Fruit fly (Drosophila melanogaster) whole organism, embryonic: ENCODE data around the gene CG42542.

ENCODE experiments used
- Adf1 ChIP-seq: fragments of 200-800 bp; sonication (Bioruptor generic); IDR thresholded peaks from 2 replicates; pipeline ENCODE4 v1.3.6; 2022; ENCODE audit warnings: missing biosample characterization, missing genetic modification characterization
- BtbVII ChIP-seq: fragments of 200-800 bp; sonication (Bioruptor generic); optimal IDR thresholded peaks from 3 replicates; lab custom pipeline; 2017; ENCODE audit warnings: missing biosample characterization, mild to moderate bottlenecking, missing genetic modification characterization
- CG10274 ChIP-seq: fragments of 200-800 bp; sonication (Bioruptor generic); optimal IDR thresholded peaks from 3 replicates; lab custom pipeline; 2017; ENCODE audit warnings: missing biosample characterization, mild to moderate bottlenecking, missing genetic modification characterization
- CG10462 ChIP-seq: fragments of 200-800 bp; sonication (Bioruptor generic); optimal IDR thresholded peaks from 2 replicates; lab custom pipeline; 2016; ENCODE audit warnings: missing biosample characterization, missing genetic modification characterization
- CG10543 ChIP-seq: fragments of 200-800 bp; sonication (Bioruptor generic); optimal IDR thresholded peaks from 3 replicates; lab custom pipeline; 2017; ENCODE audit warnings: missing biosample characterization, mild to moderate bottlenecking, missing genetic modification characterization, moderate library complexity
- CG12299 ChIP-seq: fragments of 200-800 bp; sonication (Bioruptor generic); optimal IDR thresholded peaks from 2 replicates; lab custom pipeline; 2018; ENCODE audit warnings: missing biosample characterization, mild to moderate bottlenecking, missing genetic modification characterization
- CG12391 ChIP-seq: fragments of 200-800 bp; sonication (Bioruptor generic); optimal IDR thresholded peaks from 3 replicates; lab custom pipeline; 2018; ENCODE audit warnings: missing biosample characterization, mild to moderate bottlenecking, missing genetic modification characterization, moderate library complexity
- CG12769 ChIP-seq: fragments of 200-800 bp; sonication (Bioruptor generic); optimal IDR thresholded peaks from 2 replicates; lab custom pipeline; 2019; ENCODE audit warnings: missing biosample characterization, mild to moderate bottlenecking, missing genetic modification characterization, moderate library complexity
- CG16779 ChIP-seq: fragments of 200-800 bp; sonication (Bioruptor generic); IDR thresholded peaks from 2 replicates; pipeline ENCODE4 v1.3.6; 2022; ENCODE audit warnings: missing biosample characterization, missing genetic modification characterization
- CG16813 ChIP-seq: fragments of 200-800 bp; sonication (Bioruptor generic); IDR thresholded peaks from 3 replicates; pipeline ENCODE4 v1.3.6; 2022; ENCODE audit warnings: missing biosample characterization, missing genetic modification characterization; ENCODE audit not compliant: partially characterized antibody
- CG18476 ChIP-seq: fragments of 200-800 bp; sonication (Bioruptor generic); optimal IDR thresholded peaks from 2 replicates; lab custom pipeline; 2016; ENCODE audit warnings: missing biosample characterization, mild to moderate bottlenecking, missing genetic modification characterization
- CG18764 ChIP-seq: fragments of 200-800 bp; sonication (Bioruptor generic); optimal IDR thresholded peaks from 3 replicates; lab custom pipeline; 2016; ENCODE audit warnings: missing biosample characterization, missing genetic modification characterization
- CG3726 ChIP-seq: fragments of 200-800 bp; sonication (Bioruptor generic); IDR thresholded peaks from 3 replicates; pipeline ENCODE4, ENCODE4 v1.3.6; 2022; ENCODE audit warnings: missing biosample characterization, missing genetic modification characterization
- CG4360 ChIP-seq: fragments of 200-800 bp; sonication (Bioruptor generic); IDR thresholded peaks from 2 replicates; pipeline ENCODE4 v1.3.6; 2022; ENCODE audit warnings: missing biosample characterization, missing genetic modification characterization
- CG6791 ChIP-seq: fragments of 200-800 bp; sonication (Bioruptor generic); IDR thresholded peaks from 3 replicates; pipeline ENCODE4 v1.3.6; 2022; ENCODE audit warnings: missing biosample characterization, missing genetic modification characterization; ENCODE audit not compliant: partially characterized antibody
- CG7987 ChIP-seq: fragments of 200-800 bp; sonication (Bioruptor generic); optimal IDR thresholded peaks from 2 replicates; lab custom pipeline; 2018; ENCODE audit warnings: missing biosample characterization, mild to moderate bottlenecking, missing genetic modification characterization, moderate library complexity
- ERR ChIP-seq: fragments of 200-800 bp; sonication (Bioruptor generic); optimal IDR thresholded peaks from 2 replicates; lab custom pipeline; 2016; ENCODE audit warnings: missing biosample characterization, missing genetic modification characterization
- Ets97D ChIP-seq: fragments of 200-800 bp; sonication (Bioruptor generic); optimal IDR thresholded peaks from 3 replicates; lab custom pipeline; 2016; ENCODE audit warnings: missing biosample characterization, missing genetic modification characterization
- H15 ChIP-seq: fragments of 200-800 bp; sonication (Bioruptor generic); IDR thresholded peaks from 3 replicates; pipeline ENCODE4 v1.3.6; 2022; ENCODE audit warnings: missing biosample characterization, missing genetic modification characterization
- H2.0 ChIP-seq: fragments of 200-800 bp; sonication (Bioruptor generic); IDR thresholded peaks from 2 replicates; pipeline ENCODE4 v1.3.6; 2022; ENCODE audit warnings: missing biosample characterization, missing genetic modification characterization
- Mad ChIP-seq: fragments of 200-800 bp; sonication (Bioruptor generic); optimal IDR thresholded peaks from 2 replicates; lab custom pipeline; 2016; ENCODE audit warnings: missing biosample characterization, missing genetic modification characterization
- Sry-δ ChIP-seq: fragments of 200-800 bp; sonication (Bioruptor generic); optimal IDR thresholded peaks from 2 replicates; lab custom pipeline; 2016; ENCODE audit warnings: missing biosample characterization, missing genetic modification characterization
- Usf ChIP-seq: fragments of 200-800 bp; sonication (Bioruptor generic); optimal IDR thresholded peaks from 2 replicates; lab custom pipeline; 2017; ENCODE audit warnings: missing genotype, missing biosample characterization, missing genetic modification characterization
- amos ChIP-seq: fragments of 200-800 bp; sonication (Bioruptor generic); IDR thresholded peaks from 2 replicates; pipeline ENCODE4 v1.3.6; 2022; ENCODE audit warnings: missing biosample characterization, missing genetic modification characterization; ENCODE audit not compliant: partially characterized antibody
- cad ChIP-seq: fragments of >200 bp; optimal IDR thresholded peaks from 2 replicates; lab custom pipeline; 2017; ENCODE audit warnings: missing biosample characterization, missing genetic modification characterization
- corto ChIP-seq: fragments of 200-800 bp; sonication (Bioruptor generic); optimal IDR thresholded peaks from 2 replicates; lab custom pipeline; 2016; ENCODE audit warnings: missing biosample characterization, mild to moderate bottlenecking, missing genetic modification characterization, moderate library complexity
- cwo ChIP-seq: fragments of 200-800 bp; sonication (Bioruptor generic); optimal IDR thresholded peaks from 3 replicates; lab custom pipeline; 2017; ENCODE audit warnings: missing biosample characterization, missing genetic modification characterization, mild to moderate bottlenecking, moderate library complexity, missing genetic modification reagents
- dati ChIP-seq: fragments of 200-800 bp; sonication (Bioruptor generic); IDR thresholded peaks from 2 replicates; pipeline ENCODE4 v1.3.6; 2022; ENCODE audit warnings: missing biosample characterization, missing genetic modification characterization
- eve ChIP-seq, 2 experiments: fragments of >200 bp; optimal IDR thresholded peaks; 2 replicates each; lab custom pipeline; 2017; ENCODE audit warnings: missing biosample characterization in 2 of 2, missing genetic modification characterization in 2 of 2
- exex ChIP-seq: fragments of 200-800 bp; sonication (Bioruptor generic); optimal IDR thresholded peaks from 4 replicates; lab custom pipeline; 2018; ENCODE audit warnings: missing biosample characterization, mild to moderate bottlenecking, missing genetic modification characterization, moderate library complexity
- fd3F ChIP-seq: fragments of 200-800 bp; sonication (Bioruptor generic); optimal IDR thresholded peaks from 2 replicates; lab custom pipeline; 2018; ENCODE audit warnings: missing biosample characterization, mild to moderate bottlenecking, missing genetic modification characterization, moderate library complexity
- gcm ChIP-seq: fragments of 200-800 bp; sonication (Bioruptor generic); optimal IDR thresholded peaks from 2 replicates; lab custom pipeline; 2019; ENCODE audit warnings: missing biosample characterization, mild to moderate bottlenecking, missing genetic modification characterization, moderate library complexity
- ham ChIP-seq: fragments of 200-800 bp; sonication (Bioruptor generic); IDR thresholded peaks from 2 replicates; pipeline ENCODE4 v1.3.6; 2022; ENCODE audit warnings: missing biosample characterization, missing genetic modification characterization
- insv ChIP-seq, 2 experiments: fragments of 200-800 bp; sonication (Bioruptor generic); optimal IDR thresholded peaks; 3 replicates each; lab custom pipeline; 2016 to 2018; ENCODE audit warnings: missing biosample characterization in 2 of 2, missing genetic modification characterization in 2 of 2
- inv ChIP-seq: fragments of 200-800 bp; sonication (Bioruptor generic); IDR thresholded peaks from 2 replicates; pipeline ENCODE4 v1.3.6; 2022; ENCODE audit warnings: missing biosample characterization, missing genetic modification characterization; ENCODE audit not compliant: partially characterized antibody
- jing ChIP-seq: fragments of 200-800 bp; sonication (Bioruptor generic); optimal IDR thresholded peaks from 2 replicates; lab custom pipeline; 2018; ENCODE audit warnings: missing biosample characterization, mild to moderate bottlenecking, missing genetic modification characterization
- luna ChIP-seq: fragments of 200-800 bp; sonication (Bioruptor generic); optimal IDR thresholded peaks from 2 replicates; lab custom pipeline; 2016; ENCODE audit warnings: missing biosample characterization, missing genetic modification characterization
- mirr ChIP-seq: fragments of 200-800 bp; sonication (Bioruptor generic); optimal IDR thresholded peaks from 3 replicates; lab custom pipeline; 2018; ENCODE audit warnings: missing biosample characterization, mild to moderate bottlenecking, missing genetic modification characterization
- org-1 ChIP-seq: fragments of 200-800 bp; sonication (Bioruptor generic); optimal IDR thresholded peaks from 2 replicates; lab custom pipeline; 2017; ENCODE audit warnings: missing biosample characterization, missing genetic modification characterization
- otp ChIP-seq: fragments of 200-800 bp; sonication (Bioruptor generic); IDR thresholded peaks from 3 replicates; pipeline ENCODE4, ENCODE4 v1.3.6; 2022; ENCODE audit warnings: missing biosample characterization, missing genetic modification characterization
- pfk ChIP-seq: fragments of 200-800 bp; sonication (Bioruptor generic); optimal IDR thresholded peaks from 2 replicates; lab custom pipeline; 2018; ENCODE audit warnings: missing biosample characterization, mild to moderate bottlenecking, missing genetic modification characterization, moderate library complexity
- psq ChIP-seq: fragments of 200-800 bp; sonication (Bioruptor generic); optimal IDR thresholded peaks from 2 replicates; lab custom pipeline; 2017; ENCODE audit warnings: missing biosample characterization, missing genetic modification characterization
- pum ChIP-seq: fragments of 200-800 bp; sonication (Bioruptor generic); optimal IDR thresholded peaks from 2 replicates; lab custom pipeline; 2016; ENCODE audit warnings: missing biosample characterization, missing genetic modification characterization
- seq ChIP-seq: fragments of 200-800 bp; sonication (Bioruptor generic); IDR thresholded peaks from 2 replicates; pipeline ENCODE4 v1.3.6; 2022; ENCODE audit warnings: missing biosample characterization, missing genetic modification characterization
- slbo ChIP-seq: fragments of 200-800 bp; sonication (Bioruptor generic); IDR thresholded peaks from 2 replicates; pipeline ENCODE4 v1.3.6; 2022; ENCODE audit warnings: missing biosample characterization, missing genetic modification characterization
- sr ChIP-seq: fragments of 200-800 bp; sonication (Bioruptor generic); IDR thresholded peaks from 3 replicates; pipeline ENCODE4 v1.3.6; 2022; ENCODE audit warnings: missing biosample characterization, missing genetic modification characterization
- tap ChIP-seq: fragments of 200-800 bp; optimal IDR thresholded peaks from 3 replicates; lab custom pipeline; 2019; ENCODE audit warnings: missing biosample characterization, mild to moderate bottlenecking, missing genetic modification characterization, moderate library complexity
- tup ChIP-seq: fragments of 200-800 bp; sonication (Bioruptor generic); optimal IDR thresholded peaks from 2 replicates; lab custom pipeline; 2016; ENCODE audit warnings: missing biosample characterization, mild to moderate bottlenecking, missing genetic modification characterization, moderate library complexity
- usp ChIP-seq: fragments of >200 bp; optimal IDR thresholded peaks from 2 replicates; lab custom pipeline; 2017; ENCODE audit warnings: missing biosample characterization, missing genetic modification characterization

Gene CG42542

dm6 chr3R:15208712-15209499 is 12.5 kb downstream of the CG42542 start, which contains the start of the genes Spn88Eb and Mau2 (continued):
- TF ChIP-seq gcm (GFP tag; lab: Kevin White, UChicago) (no peak), pfk (no peak), H15 (GFP tag; lab: Robert Waterston, UW) (peak; percentile 61; the same call in 2 of the 3 replicates), slbo (GFP tag; lab: Robert Waterston, UW) (peak; percentile 91), CG12769 (tag; lab: Kevin White, UChicago) (no peak), Ets97D (GFP tag; lab: Kevin White, UChicago) (peak; percentile 39), otp (GFP tag; lab: Robert Waterston, UW) (peak; percentile 55; the same call in 1 of the 3 replicates), H2.0 (GFP tag; lab: Robert Waterston, UW) (peak; percentile 67), dati (no peak), corto (GFP tag; lab: Kevin White, UChicago) (no peak), CG6791 (GFP tag; lab: Robert Waterston, UW) (peak; percentile 76), tup (GFP tag; lab: Kevin White, UChicago) (peak; percentile 24), amos (peak; percentile 79), ham (GFP tag; lab: Robert Waterston, UW) (no peak), Usf (GFP tag; lab: Kevin White, UChicago) (no peak), CG7987 (peak; percentile 10), CG18476 (peak; percentile 13), BtbVII (GFP tag; lab: Kevin White, UChicago) (no peak), luna (GFP tag; lab: Kevin White, UChicago) (no peak), psq (GFP tag; lab: Kevin White, UChicago) (no peak), org-1 (GFP tag; lab: Kevin White, UChicago) (no peak), insv (GFP tag; optimal IDR thresholded peaks at IDR 0.05; lab: Kevin White, UChicago) (peak in 1 of 2 experiments; percentile 64), Adf1 (GFP tag; lab: Robert Waterston, UW) (peak; percentile 49; the same call in 1 of the 2 replicates), mirr (GFP tag; lab: Kevin White, UChicago) (peak; percentile 51), CG4360 (GFP tag; lab: Robert Waterston, UW) (no peak), CG10462 (GFP tag; lab: Kevin White, UChicago) (no peak), CG16779 (0 out of 2 replicates have a peak, but pooled peaks have one; percentile 38), ERR (no peak), seq (no peak), tap (tag; lab: Kevin White, UChicago) (no peak), pum (GFP tag; lab: Kevin White, UChicago) (peak; percentile 47), exex (tag; lab: Kevin White, UChicago) (no peak), cad (no peak), usp (GFP tag; lab: Kevin White, UChicago) (no peak), CG16813 (GFP tag; lab: Robert Waterston, UW) (peak; percentile 69), CG10543 (GFP tag; lab: Kevin White, UChicago) (peak; percentile 64), CG3726 (GFP tag; lab: Robert Waterston, UW) (peak; percentile 52; the same call in 1 of the 3 replicates), CG18764 (GFP tag; lab: Kevin White, UChicago) (peak; percentile 48), inv (GFP tag; lab: Robert Waterston, UW) (peak; percentile 49; the same call in 1 of the 2 replicates), CG10274 (GFP tag; lab: Kevin White, UChicago) (no peak), fd3F (GFP tag; lab: Kevin White, UChicago) (peak; percentile 34), jing (no peak), Mad (GFP tag; lab: Kevin White, UChicago) (peak; percentile 48), sr (GFP tag; lab: Robert Waterston, UW) (0 out of 3 replicates have a peak, but pooled peaks have one; percentile 5), CG12299 (no peak), CG12391 (tag; lab: Kevin White, UChicago) (peak; percentile 75), cwo (GFP tag; lab: Kevin White, UChicago) (no peak), Sry-δ (GFP tag; lab: Kevin White, UChicago) (peak; percentile 90), eve (GFP tag; optimal IDR thresholded peaks at IDR 0.05; lab: Kevin White, UChicago) (no peak)
